Fruit fly (Drosophila melanogaster) whole organism, larva: Measurements from ENCODE around the gene Cpr65Ax1.
"Not testable (repeated sequence)": the region's sequence is repeated elsewhere in the genome, so short reads cannot be mapped to it uniquely, and the experiment has no call there.

Experiments used
- noc ChIP-seq: fragments of 200-800 bp; sonication (Bioruptor generic); optimal IDR thresholded peaks from 3 replicates; lab custom pipeline; 2019; ENCODE audit warnings: missing biosample characterization, mild to moderate bottlenecking, missing genetic modification characterization, moderate library complexity

Cpr65Ax1 gene

dm6 chr3L:6152531-6152930 is 4.7 kb upstream of the Cpr65Ax1 start, which contains the start of gene Acp65Aa:
Gene Acp65Aa (minus strand): TSS chr3L:6152745.
- no peak for TF ChIP-seq noc (tag; lab: Kevin White, UChicago)

- TF ChIP-seq noc (tag; lab: Kevin White, UChicago) = not testable (repeated sequence)
Observed at dm6 chr3L:6150757-6151354, 3.1 kb upstream of the Cpr65Ax1 start, which contains the start of the genes Cpr65Ax2 and Lcp65Aa. Gene Cpr65Ax2 (minus strand): TSS chr3L:6150857. Gene Lcp65Aa (plus strand): TSS chr3L:6151304.

dm6 chr3L:6149248-6149647 is 1.5 kb upstream of the Cpr65Ax1 start, which contains the start of gene Lcp65Ab1:
Gene Lcp65Ab1 (plus strand): TSS chr3L:6149548.
- TF ChIP-seq noc (tag; lab: Kevin White, UChicago) = not testable (repeated sequence)

dm6 chr3L:6146374-6146773 is 1.4 kb downstream of the Cpr65Ax1 start, which contains the start of gene Lcp65Ab2:
Gene Lcp65Ab2 (plus strand): TSS chr3L:6146674.
- TF ChIP-seq noc (tag; lab: Kevin White, UChicago) = not testable (repeated sequence)

dm6 chr3L:6144769-6145220 is 3.0 kb downstream of the Cpr65Ax1 start, which contains the start of gene Lcp65Ac:
Gene Lcp65Ac (plus strand): TSS chr3L:6144819.
- no peak for TF ChIP-seq noc (tag; lab: Kevin White, UChicago)

dm6 chr3L:6143188-6143755 is 4.5 kb downstream of the Cpr65Ax1 start, which contains the start of gene Lcp65Ad:
Gene Lcp65Ad (plus strand): TSS chr3L:6143395.
- no peak for TF ChIP-seq noc (tag; lab: Kevin White, UChicago)

- TF ChIP-seq noc (tag; lab: Kevin White, UChicago) = no peak
Observed at dm6 chr3L:6142313-6142712, 5.5 kb downstream of the Cpr65Ax1 start, which contains the start of gene Cpr65Aw. Gene Cpr65Aw (minus strand): TSS chr3L:6142413.

dm6 chr3L:6141538-6141937 is 6.2 kb downstream of the Cpr65Ax1 start:
- TF ChIP-seq noc (tag; lab: Kevin White, UChicago) = no peak

dm6 chr3L:6140771-6141472 is 6.9 kb downstream of the Cpr65Ax1 start:
- no peak for TF ChIP-seq noc (tag; lab: Kevin White, UChicago)

dm6 chr3L:6139924-6140574 is 7.7 kb downstream of the Cpr65Ax1 start, which contains the start of gene Cpr65Av:
Gene Cpr65Av (minus strand): TSS chr3L:6139974.
- no peak for TF ChIP-seq noc (tag; lab: Kevin White, UChicago)

dm6 chr3L:6138586-6138985 is 9.2 kb downstream of the Cpr65Ax1 start:
- TF ChIP-seq noc (tag; lab: Kevin White, UChicago) = no peak

dm6 chr3L:6138018-6138417 is 9.8 kb downstream of the Cpr65Ax1 start, which contains the start of gene Lcp65Ae:
Gene Lcp65Ae (minus strand): TSS chr3L:6138118.
- no peak for TF ChIP-seq noc (tag; lab: Kevin White, UChicago)

- no peak for TF ChIP-seq noc (tag; lab: Kevin White, UChicago)
Observed at dm6 chr3L:6136691-6137090, 11.1 kb downstream of the Cpr65Ax1 start, which contains the start of gene Lcp65Af. Gene Lcp65Af (minus strand): TSS chr3L:6136791.

- TF ChIP-seq noc (tag; lab: Kevin White, UChicago) = no peak
Observed at dm6 chr3L:6135174-6135573, 12.6 kb downstream of the Cpr65Ax1 start, which contains the start of gene Lcp65Ag1. Gene Lcp65Ag1 (minus strand): TSS chr3L:6135274.

dm6 chr3L:6133546-6133945 is 14.2 kb downstream of the Cpr65Ax1 start, which contains the start of gene Lcp65Ag2:
Gene Lcp65Ag2 (minus strand): TSS chr3L:6133593.
- no peak for TF ChIP-seq noc (tag; lab: Kevin White, UChicago)
